Worm (Caenorhabditis elegans): ENCODE measurements around the gene F26G1.1.

DNA sequence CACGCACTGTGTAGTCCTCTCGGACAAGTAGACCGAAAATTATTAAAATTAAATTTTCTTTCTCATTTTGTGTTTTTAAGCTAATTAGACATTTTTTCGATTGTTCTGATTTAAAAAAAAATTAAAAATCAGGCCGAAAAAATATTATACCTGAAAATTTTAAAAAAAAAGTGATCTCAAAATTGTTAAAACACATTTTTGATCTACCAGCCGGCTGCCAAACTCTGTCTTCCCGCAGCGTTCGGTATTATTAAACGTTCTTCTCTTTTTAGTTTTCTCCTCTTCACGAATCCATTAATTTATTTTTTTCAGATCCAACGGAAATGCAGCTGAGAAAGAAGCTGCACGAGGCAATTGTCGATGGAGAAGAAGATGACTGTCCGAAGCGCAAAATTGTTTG, 38.3 kb upstream of the F26G1.1 start, which contains the start of gene C27D9.1:
- no peak for TF ChIP-seq hmg-1.1 (GFP tag; IDR thresholded peaks at IDR 0.05)
- TF ChIP-seq skn-1 (tag; optimal IDR thresholded peaks at IDR 0.05), result no peak
- TF ChIP-seq aly-2 (tag; optimal IDR thresholded peaks at IDR 0.05), result no peak
- no peak for TF ChIP-seq spr-3 (GFP tag; optimal IDR thresholded peaks at IDR 0.05)
- no peak for TF ChIP-seq php-3 (GFP tag; IDR thresholded peaks at IDR 0.05)
- TF ChIP-seq nhr-42 (GFP tag; IDR thresholded peaks at IDR 0.05), result no peak
- TF ChIP-seq nhr-237 (tag; optimal IDR thresholded peaks at IDR 0.05), result no peak
- no peak for TF ChIP-seq nhr-6 (tag; optimal IDR thresholded peaks at IDR 0.05)
- TF ChIP-seq hlh-30 (tag; optimal IDR thresholded peaks at IDR 0.05; ENCODE audit: insufficient read depth), result no peak
- no peak for TF ChIP-seq vab-7 (GFP tag; IDR thresholded peaks at IDR 0.05)
- TF ChIP-seq nhr-11 (tag; optimal IDR thresholded peaks at IDR 0.05), result no peak
- TF ChIP-seq ces-1 (GFP tag; optimal IDR thresholded peaks at IDR 0.05), result no peak
